Worm (Caenorhabditis elegans) whole organism, L4 larva: ENCODE results near the gene gei-14.

Source experiments
- aly-2 ChIP-seq: sonication (generic microtip); optimal IDR thresholded peaks from 2 replicates; lab custom pipeline; 2018; ENCODE audit warnings: missing biosample characterization, missing genetic modification characterization
- ama-1 ChIP-seq: fragments of 150-350 bp; optimal IDR thresholded peaks from 2 replicates; lab custom pipeline; 2014; ENCODE audit warnings: inconsistent platforms, mixed read lengths
- ceh-32 ChIP-seq: sonication (generic microtip); optimal IDR thresholded peaks from 2 replicates; lab custom pipeline; 2016; ENCODE audit warnings: mild to moderate bottlenecking, missing genetic modification characterization, missing compliant biosample characterization; ENCODE audit not compliant: poor library complexity
- fos-1 ChIP-seq: fragments of 150-350 bp; optimal IDR thresholded peaks from 2 replicates; lab custom pipeline; 2014; ENCODE audit warnings: missing biosample characterization, missing genetic modification characterization
- lin-13 ChIP-seq: fragments of 150-350 bp; optimal IDR thresholded peaks from 2 replicates; lab custom pipeline; 2014; ENCODE audit warnings: missing biosample characterization, missing genetic modification reagents, missing genetic modification characterization
- lin-15B ChIP-seq: fragments of 150-350 bp; sonication (generic microtip); optimal IDR thresholded peaks from 3 replicates; lab custom pipeline; 2014; ENCODE audit warnings: missing biosample characterization, missing genetic modification characterization
- lin-29 ChIP-seq: fragments of 200-800 bp; sonication (Bioruptor generic); IDR thresholded peaks from 2 replicates; pipeline ENCODE4 v1.3.6; 2022; ENCODE audit warnings: missing genetic modification reagents, missing genetic modification characterization, missing compliant biosample characterization
- lin-39 ChIP-seq: fragments of 150-350 bp; optimal IDR thresholded peaks from 2 replicates; lab custom pipeline; 2014; ENCODE audit warnings: missing biosample characterization, missing genetic modification reagents, missing genetic modification characterization
- nhr-111 ChIP-seq: fragments of 200-800 bp; sonication (Bioruptor generic); optimal IDR thresholded peaks from 2 replicates; lab custom pipeline; 2018; ENCODE audit warnings: mild to moderate bottlenecking, missing genetic modification characterization, missing compliant biosample characterization

- no peak for TF ChIP-seq ama-1 (lab: Kevin White, UChicago)
- no peak for TF ChIP-seq lin-39 (tag; lab: Kevin White, UChicago)
- no peak for TF ChIP-seq lin-29 (GFP tag; lab: Robert Waterston, UW)
- no peak for TF ChIP-seq ceh-32
- no peak for TF ChIP-seq fos-1 (tag; lab: Kevin White, UChicago)
- no peak for TF ChIP-seq aly-2 (tag; lab: Kevin White, UChicago)
- TF ChIP-seq nhr-111 (GFP tag; lab: Kevin White, UChicago) = no peak
- no peak for TF ChIP-seq lin-13
- no peak for TF ChIP-seq lin-15B (tag; lab: Kevin White, UChicago)
Observed at ce11 chrII:8230976-8231375, 45.1 kb downstream of the gei-14 start, which contains the start of gene M110.9.
